Fruit fly (Drosophila melanogaster): Measurements from ENCODE around the gene sina.

Gene sina

dm6 chr3L:16893647-16894046 lies 40.1 kb downstream of the sina start (continued):
- no peak for TF ChIP-seq Dref (GFP tag; IDR thresholded peaks at IDR 0.05)
- no peak for TF ChIP-seq B-H2 (GFP tag; optimal IDR thresholded peaks at IDR 0.05)
- TF ChIP-seq CG10209 (GFP tag; optimal IDR thresholded peaks at IDR 0.05), result peak; percentile 9
- TF ChIP-seq Atf-2 (GFP tag; optimal IDR thresholded peaks at IDR 0.05), result no peak
- no peak for TF ChIP-seq jumu (GFP tag; optimal IDR thresholded peaks at IDR 0.05)
- no peak for TF ChIP-seq prd (optimal IDR thresholded peaks at IDR 0.05)
- no peak for TF ChIP-seq prd (GFP tag; IDR thresholded peaks at IDR 0.05)
- TF ChIP-seq CG12155 (GFP tag; optimal IDR thresholded peaks at IDR 0.05), result no peak
- TF ChIP-seq CG7963 (GFP tag; IDR thresholded peaks at IDR 0.05; ENCODE audit: partially characterized antibody), result no peak
- TF ChIP-seq shn (GFP tag; optimal IDR thresholded peaks at IDR 0.05), result no peak
- TF ChIP-seq HLH3B (GFP tag; IDR thresholded peaks at IDR 0.05), result no peak
- no peak for TF ChIP-seq nom (GFP tag; optimal IDR thresholded peaks at IDR 0.05)
- no peak for TF ChIP-seq pan (optimal IDR thresholded peaks at IDR 0.05)
- no peak for TF ChIP-seq pan (GFP tag; optimal IDR thresholded peaks at IDR 0.05 in 1 of 2, IDR thresholded peaks at IDR 0.05 in 1 of 2)
- TF ChIP-seq insv (GFP tag; optimal IDR thresholded peaks at IDR 0.05), result no peak
- no peak for TF ChIP-seq ind (GFP tag; optimal IDR thresholded peaks at IDR 0.05)
- TF ChIP-seq CG1603 (tag; optimal IDR thresholded peaks at IDR 0.05), result no peak
- TF ChIP-seq esg (GFP tag; conservative IDR thresholded peaks at IDR 0.05), result no peak
- no peak for TF ChIP-seq CG33213 (GFP tag; optimal IDR thresholded peaks at IDR 0.05)
- no peak for TF ChIP-seq gfzf (GFP tag; optimal IDR thresholded peaks at IDR 0.05)
- no peak for TF ChIP-seq schlank (tag; optimal IDR thresholded peaks at IDR 0.05)
- no peak for TF ChIP-seq odd (GFP tag; optimal IDR thresholded peaks at IDR 0.05)
- no peak for TF ChIP-seq vvl (GFP tag; IDR thresholded peaks at IDR 0.05)
- TF ChIP-seq Bgb (GFP tag; IDR thresholded peaks at IDR 0.05; ENCODE audit: partially characterized antibody), result no peak
- TF ChIP-seq Med (GFP tag), result peak; percentile 76
- no peak for TF ChIP-seq CG34224 (GFP tag; IDR thresholded peaks at IDR 0.05; ENCODE audit: partially characterized antibody)
- TF ChIP-seq Ada2b (GFP tag; IDR thresholded peaks at IDR 0.05), result no peak
- TF ChIP-seq GATAe (GFP tag; conservative IDR thresholded peaks at IDR 0.05), result no peak
- no peak for TF ChIP-seq CG9215 (GFP tag; IDR thresholded peaks at IDR 0.05)
- no peak for TF ChIP-seq sr (GFP tag; IDR thresholded peaks at IDR 0.05)
- TF ChIP-seq CG30020 (tag; optimal IDR thresholded peaks at IDR 0.05), result no peak
- no peak for TF ChIP-seq CG14965 (GFP tag; optimal IDR thresholded peaks at IDR 0.05; ENCODE audit: borderline replicate concordance)
- peak; percentile 19 for TF ChIP-seq HHEX (GFP tag; optimal IDR thresholded peaks at IDR 0.05)
- no peak for TF ChIP-seq CG34422 (GFP tag; IDR thresholded peaks at IDR 0.05)
- TF ChIP-seq CG3995 (GFP tag; optimal IDR thresholded peaks at IDR 0.05), result no peak
- no peak for TF ChIP-seq ssp (GFP tag; IDR thresholded peaks at IDR 0.05)
- TF ChIP-seq Hmr (GFP tag; optimal IDR thresholded peaks at IDR 0.05), result peak; percentile 31
- TF ChIP-seq nmo (GFP tag; optimal IDR thresholded peaks at IDR 0.05), result peak; percentile 21
- TF ChIP-seq Sox100B (GFP tag; optimal IDR thresholded peaks at IDR 0.05), result no peak
- TF ChIP-seq Hand (GFP tag; optimal IDR thresholded peaks at IDR 0.05), result no peak
- TF ChIP-seq CG1233 (GFP tag; optimal IDR thresholded peaks at IDR 0.05), result peak; percentile 0
- TF ChIP-seq CG13123 (GFP tag; optimal IDR thresholded peaks at IDR 0.05), result no peak
- TF ChIP-seq CG10543 (GFP tag; optimal IDR thresholded peaks at IDR 0.05), result no peak
- TF ChIP-seq CG6765 (GFP tag; optimal IDR thresholded peaks at IDR 0.05), result peak; percentile 5
- no peak for TF ChIP-seq sc (optimal IDR thresholded peaks at IDR 0.05)
- no peak for TF ChIP-seq sc (GFP tag; optimal IDR thresholded peaks at IDR 0.05)
- peak; percentile 22 for TF ChIP-seq PHDP (tag; optimal IDR thresholded peaks at IDR 0.05)
- TF ChIP-seq Jarid2 (GFP tag; optimal IDR thresholded peaks at IDR 0.05), result no peak
- TF ChIP-seq exex (tag; optimal IDR thresholded peaks at IDR 0.05), result no peak
- TF ChIP-seq Doc3 (GFP tag; IDR thresholded peaks at IDR 0.05; ENCODE audit: partially characterized antibody), result no peak
- no peak for TF ChIP-seq Dbx (GFP tag; IDR thresholded peaks at IDR 0.05)
- no peak for TF ChIP-seq h (optimal IDR thresholded peaks at IDR 0.05)
- TF ChIP-seq ttk (GFP tag; IDR thresholded peaks at IDR 0.05), result no peak
